Fruit fly (Drosophila melanogaster): ENCODE data around the gene CG1486.
A peak's percentile ranks its signal among the peaks of the same experiment; 100 is the strongest.

Gene CG1486

dm6 chrX:21339476-21339931 lies 15.7 kb downstream of the CG1486 start, which contains the start of the genes tty and fliI (continued):
- no peak for TF ChIP-seq CG4707 (GFP tag; optimal IDR thresholded peaks at IDR 0.05)
- no peak for TF ChIP-seq CG2129 (GFP tag; IDR thresholded peaks at IDR 0.05; ENCODE audit: partially characterized antibody)
- TF ChIP-seq CG1603 (tag; optimal IDR thresholded peaks at IDR 0.05), result peak; percentile 88
- TF ChIP-seq CG13624 (GFP tag; optimal IDR thresholded peaks at IDR 0.05), result peak; percentile 79
- peak; percentile 95 for TF ChIP-seq ci (GFP tag; IDR thresholded peaks at IDR 0.05)
- TF ChIP-seq CG9797 (GFP tag; optimal IDR thresholded peaks at IDR 0.05), result peak; percentile 90
- TF ChIP-seq br (optimal IDR thresholded peaks at IDR 0.05), result no peak
- TF ChIP-seq crc (GFP tag; optimal IDR thresholded peaks at IDR 0.05), result peak; percentile 78
- no peak for TF ChIP-seq exex (tag; optimal IDR thresholded peaks at IDR 0.05)
- TF ChIP-seq gcm (GFP tag; optimal IDR thresholded peaks at IDR 0.05), result peak; percentile 23
- peak; percentile 43 for TF ChIP-seq CG2875 (GFP tag; optimal IDR thresholded peaks at IDR 0.05)
- TF ChIP-seq sim (GFP tag; IDR thresholded peaks at IDR 0.05), result peak; percentile 59; the same call in 1 of the 2 replicates
- TF ChIP-seq NfI (GFP tag; optimal IDR thresholded peaks at IDR 0.05), result peak; percentile 82
- peak; percentile 52; the same call in 1 of the 2 replicates for TF ChIP-seq crol (GFP tag; IDR thresholded peaks at IDR 0.05)
- TF ChIP-seq CG7928 (GFP tag; optimal IDR thresholded peaks at IDR 0.05), result peak; percentile 46
- TF ChIP-seq CG34376 (GFP tag; optimal IDR thresholded peaks at IDR 0.05), result peak; percentile 58
- peak; percentile 93 for TF ChIP-seq CG32772 (GFP tag; IDR thresholded peaks at IDR 0.05)
- TF ChIP-seq Dfd (GFP tag; optimal IDR thresholded peaks at IDR 0.05), result no peak
- TF ChIP-seq CG13287 (GFP tag; IDR thresholded peaks at IDR 0.05; ENCODE audit: partially characterized antibody), result peak; percentile 14; the same call in 1 of the 2 replicates
- peak; percentile 83 for TF ChIP-seq CG11085 (GFP tag; IDR thresholded peaks at IDR 0.05)
- peak; percentile 37; the same call in 1 of the 3 replicates for TF ChIP-seq knrl (GFP tag; IDR thresholded peaks at IDR 0.05; ENCODE audit: partially characterized antibody)
- TF ChIP-seq CG3726 (GFP tag; IDR thresholded peaks at IDR 0.05), result peak; percentile 84; the same call in 2 of the 3 replicates
- TF ChIP-seq chinmo (GFP tag; IDR thresholded peaks at IDR 0.05; ENCODE audit: partially characterized antibody), result 0 out of 4 replicates have a peak, but pooled peaks have one; percentile 5
- peak; percentile 86 for TF ChIP-seq Dip3 (GFP tag; optimal IDR thresholded peaks at IDR 0.05)
- no peak for TF ChIP-seq Bgb (GFP tag; IDR thresholded peaks at IDR 0.05; ENCODE audit: partially characterized antibody)
- TF ChIP-seq CG12219 (GFP tag; optimal IDR thresholded peaks at IDR 0.05), result peak; percentile 60
- peak; percentile 78 for TF ChIP-seq CG30431 (GFP tag; optimal IDR thresholded peaks at IDR 0.05)
- peak; percentile 87 for TF ChIP-seq E2f1 (GFP tag; IDR thresholded peaks at IDR 0.05)
- peak; percentile 84 for TF ChIP-seq B-H1 (GFP tag; IDR thresholded peaks at IDR 0.05)
- peak; percentile 86; the same call in 2 of the 3 replicates for TF ChIP-seq CG11093 (GFP tag; IDR thresholded peaks at IDR 0.05)
- TF ChIP-seq bbx (GFP tag; IDR thresholded peaks at IDR 0.05; ENCODE audit: partially characterized antibody), result peak; percentile 20; the same call in 1 of the 2 replicates
- TF ChIP-seq CG10959 (GFP tag; IDR thresholded peaks at IDR 0.05), result peak; percentile 77
- TF ChIP-seq CG3281 (GFP tag; optimal IDR thresholded peaks at IDR 0.05), result peak; percentile 74
- no peak for TF ChIP-seq CG7745 (tag; optimal IDR thresholded peaks at IDR 0.05)
- TF ChIP-seq Usf (GFP tag; optimal IDR thresholded peaks at IDR 0.05), result peak; percentile 27
- peak; percentile 27 for TF ChIP-seq CG30020 (tag; optimal IDR thresholded peaks at IDR 0.05)
- TF ChIP-seq CG8388 (GFP tag; optimal IDR thresholded peaks at IDR 0.05), result peak; percentile 69
- peak; percentile 79 for TF ChIP-seq CG9727 (GFP tag; optimal IDR thresholded peaks at IDR 0.05)
- TF ChIP-seq al (GFP tag; IDR thresholded peaks at IDR 0.05), result peak; percentile 86
- peak; percentile 94 for TF ChIP-seq CG34422 (GFP tag; IDR thresholded peaks at IDR 0.05)
- peak; percentile 26 for TF ChIP-seq CG10274 (GFP tag; optimal IDR thresholded peaks at IDR 0.05)
- TF ChIP-seq CG11695 (GFP tag; IDR thresholded peaks at IDR 0.05), result peak; percentile 88
- peak in 1 of 3 experiments; percentile 43 for TF ChIP-seq Stat92E (GFP tag; optimal IDR thresholded peaks at IDR 0.05)
- peak; percentile 1 for TF ChIP-seq Fer2 (tag; optimal IDR thresholded peaks at IDR 0.05)
- peak; percentile 82 for TF ChIP-seq CG16863 (GFP tag; optimal IDR thresholded peaks at IDR 0.05)
- peak; percentile 21 for TF ChIP-seq sima (GFP tag; optimal IDR thresholded peaks at IDR 0.05)
- peak; percentile 92 for TF ChIP-seq CG3847 (GFP tag; IDR thresholded peaks at IDR 0.05)
- peak; percentile 71 for TF ChIP-seq ewg (GFP tag; optimal IDR thresholded peaks at IDR 0.05)
- TF ChIP-seq Jarid2 (GFP tag; optimal IDR thresholded peaks at IDR 0.05), result no peak
